Fruit fly (Drosophila melanogaster) whole organism, embryonic: Measurements from ENCODE around the gene CG34278.

ENCODE experiments used
- Ada2b ChIP-seq: fragments of 200-800 bp; sonication (Bioruptor generic); IDR thresholded peaks from 2 replicates; pipeline ENCODE4 v1.3.6; 2022; ENCODE audit warnings: missing biosample characterization, missing genetic modification characterization
- CG14710 ChIP-seq: fragments of 200-800 bp; sonication (Bioruptor generic); optimal IDR thresholded peaks from 3 replicates; lab custom pipeline; 2019; ENCODE audit warnings: missing biosample characterization, mild to moderate bottlenecking, missing genetic modification characterization, moderate library complexity

DNA sequence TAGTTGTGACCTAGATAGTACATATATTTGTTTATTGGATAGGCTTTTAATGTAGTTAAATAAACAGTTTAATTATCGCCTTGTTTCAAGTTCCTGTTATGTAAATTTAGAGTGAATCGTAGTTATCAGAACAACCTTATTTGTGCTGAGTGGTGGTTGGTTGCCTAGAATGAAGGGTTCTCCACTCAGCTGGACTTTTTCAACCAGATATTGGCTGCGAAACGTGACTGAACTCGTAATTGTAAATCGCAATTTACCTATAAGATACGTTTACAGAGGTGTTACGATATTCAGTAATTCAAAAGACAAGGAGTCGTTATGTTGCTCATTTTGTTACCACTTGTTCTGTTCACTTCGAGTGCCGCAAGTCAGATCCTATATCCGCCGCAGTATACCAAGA is 17.3 kb downstream of the CG34278 start, which contains the start of gene CG5255:
- no peak for TF ChIP-seq Ada2b (GFP tag; lab: Robert Waterston, UW)
- no peak for TF ChIP-seq CG14710 (tag; lab: Kevin White, UChicago)
